Worm (Caenorhabditis elegans): ENCODE results near the gene fln-1.

- TF ChIP-seq unc-62 (GFP tag; optimal IDR thresholded peaks at IDR 0.05): no peak
- no peak for TF ChIP-seq lir-1 (GFP tag; conservative IDR thresholded peaks at IDR 0.05)
- TF ChIP-seq fkh-3 (tag; optimal IDR thresholded peaks at IDR 0.05): no peak
- TF ChIP-seq sea-2 (GFP tag; IDR thresholded peaks at IDR 0.05): no peak
- no peak for TF ChIP-seq ama-1 (optimal IDR thresholded peaks at IDR 0.05)
- TF ChIP-seq ama-1 (GFP tag; optimal IDR thresholded peaks at IDR 0.05): no peak
Measured at ce11 chrIV:325640-326039, 50.2 kb downstream of the fln-1 start.

All from whole organism, young adult.